Worm (Caenorhabditis elegans) whole organism, young adult: ENCODE data around the gene srh-21.

Experiments used
- C17E4.6 ChIP-seq: fragments of 200-800 bp; sonication (Bioruptor generic); IDR thresholded peaks from 2 replicates; pipeline ENCODE4 v1.3.6; 2022; ENCODE audit warnings: missing genetic modification reagents, missing genetic modification characterization, missing compliant biosample characterization
- D2030.7 ChIP-seq: fragments of 200-800 bp; sonication (Bioruptor generic); IDR thresholded peaks from 2 replicates; pipeline ENCODE4 v1.3.6; 2022; ENCODE audit warnings: missing genetic modification reagents, missing genetic modification characterization, missing compliant biosample characterization
- F39B2.1 ChIP-seq: fragments of 200-800 bp; sonication (Bioruptor generic); IDR thresholded peaks from 2 replicates; pipeline ENCODE4 v1.3.6; 2022; ENCODE audit warnings: missing genetic modification reagents, missing genetic modification characterization, missing compliant biosample characterization
- F52B5.7 ChIP-seq: sonication (generic microtip); optimal IDR thresholded peaks from 2 replicates; lab custom pipeline; 2016; ENCODE audit warnings: mild to moderate bottlenecking, missing genetic modification characterization, missing compliant biosample characterization
- T07F8.4 ChIP-seq: sonication (generic microtip); optimal IDR thresholded peaks from 2 replicates; lab custom pipeline; 2016; ENCODE audit warnings: mild to moderate bottlenecking, missing genetic modification characterization, moderate library complexity, missing compliant biosample characterization
- Y53G8AR.9 ChIP-seq: fragments of 200-800 bp; sonication (Bioruptor generic); conservative IDR thresholded peaks from 2 replicates; pipeline ENCODE4 v1.3.6; 2022; ENCODE audit warnings: missing genetic modification reagents, missing genetic modification characterization, missing compliant biosample characterization
- Y79H2A.3 ChIP-seq: fragments of 200-800 bp; sonication (Bioruptor generic); conservative IDR thresholded peaks from 2 replicates; pipeline ENCODE4 v1.3.6; 2022; ENCODE audit warnings: missing genetic modification reagents, missing genetic modification characterization, missing compliant biosample characterization
- ama-1 ChIP-seq, 3 experiments: fragments of 150-350 bp in 1 of 3; sonication (generic microtip) in 2 of 3; optimal IDR thresholded peaks; 2 replicates each; lab custom pipeline; 2014 to 2018; ENCODE audit warnings: missing biosample characterization in 2 of 3, missing genetic modification characterization in 2 of 3, missing genetic modification reagents in 2 of 3
- aptf-3 ChIP-seq: fragments of 200-800 bp; sonication (Bioruptor generic); IDR thresholded peaks from 2 replicates; pipeline ENCODE4 v1.3.6; 2022; ENCODE audit warnings: missing genetic modification characterization, missing compliant biosample characterization
- bed-2 ChIP-seq: fragments of 200-800 bp; sonication (Bioruptor generic); IDR thresholded peaks from 2 replicates; pipeline ENCODE4 v1.3.6; 2022; ENCODE audit warnings: missing genetic modification reagents, missing genetic modification characterization, missing compliant biosample characterization
- cebp-2 ChIP-seq: fragments of 200-800 bp; sonication (Bioruptor generic); IDR thresholded peaks from 2 replicates; pipeline ENCODE4 v1.3.6; 2022; ENCODE audit warnings: missing genetic modification characterization, missing compliant biosample characterization
- ceh-100 ChIP-seq: fragments of 200-800 bp; sonication (Bioruptor generic); IDR thresholded peaks from 2 replicates; pipeline ENCODE4 v1.3.6; 2022; ENCODE audit warnings: missing genetic modification reagents, missing genetic modification characterization, missing compliant biosample characterization
- ceh-58 ChIP-seq: fragments of 200-800 bp; sonication (Bioruptor generic); IDR thresholded peaks from 2 replicates; pipeline ENCODE4 v1.3.6; 2022; ENCODE audit warnings: missing genetic modification characterization, missing compliant biosample characterization
- dox-1 ChIP-seq: fragments of 200-800 bp; sonication (Bioruptor generic); IDR thresholded peaks from 2 replicates; pipeline ENCODE4 v1.3.6; 2022; ENCODE audit warnings: missing genetic modification reagents, missing genetic modification characterization, missing compliant biosample characterization
- efl-1 ChIP-seq: fragments of 150-350 bp; optimal IDR thresholded peaks from 2 replicates; lab custom pipeline; 2014; ENCODE audit warnings: missing biosample characterization, missing genetic modification reagents, missing genetic modification characterization
- ekl-4 ChIP-seq: fragments of 200-800 bp; sonication (Bioruptor generic); IDR thresholded peaks from 2 replicates; pipeline ENCODE4 v1.3.6; 2022; ENCODE audit warnings: missing genetic modification reagents, missing genetic modification characterization, missing compliant biosample characterization
- gei-17 ChIP-seq: fragments of 200-800 bp; sonication (Bioruptor generic); optimal IDR thresholded peaks from 2 replicates; lab custom pipeline; 2018; ENCODE audit warnings: mild to moderate bottlenecking, missing genetic modification characterization, missing compliant biosample characterization
- hlh-12 ChIP-seq: sonication (generic microtip); optimal IDR thresholded peaks from 2 replicates; lab custom pipeline; 2016; ENCODE audit warnings: missing genetic modification characterization, missing compliant biosample characterization
- hsf-1 ChIP-seq: fragments of 200-800 bp; sonication (Bioruptor generic); IDR thresholded peaks from 2 replicates; pipeline ENCODE4 v1.3.6; 2022; ENCODE audit warnings: missing genetic modification reagents, missing genetic modification characterization, missing compliant biosample characterization
- lag-1 ChIP-seq: fragments of 200-800 bp; sonication (Bioruptor generic); IDR thresholded peaks from 2 replicates; pipeline ENCODE4 v1.3.6; 2022; ENCODE audit warnings: missing genetic modification reagents, missing genetic modification characterization, missing compliant biosample characterization
- let-607 ChIP-seq, 2 experiments: fragments of 200-800 bp in 1 of 2; sonication (Bioruptor generic) in 1 of 2; sonication (generic microtip) in 1 of 2; optimal IDR thresholded peaks; 2 replicates each; lab custom pipeline; 2016 to 2018; ENCODE audit warnings: mild to moderate bottlenecking in 2 of 2, missing compliant biosample characterization in 2 of 2, missing genetic modification characterization in 2 of 2, moderate library complexity in 2 of 2, missing genotype in 1 of 2
- lin-26 ChIP-seq: fragments of 200-800 bp; sonication (Bioruptor generic); IDR thresholded peaks from 2 replicates; pipeline ENCODE4 v1.3.6; 2022; ENCODE audit warnings: missing genetic modification reagents, missing genetic modification characterization, missing compliant biosample characterization
- lin-35 ChIP-seq, 3 experiments: fragments of 150-350 bp in 2 of 3; sonication (generic microtip) in 1 of 3; optimal IDR thresholded peaks; 2 replicates each; lab custom pipeline; 2014 to 2018; ENCODE audit warnings: missing biosample characterization in 3 of 3, missing genetic modification characterization in 3 of 3, missing genetic modification reagents in 3 of 3
- lin-54 ChIP-seq: fragments of 200-800 bp; sonication (Bioruptor generic); optimal IDR thresholded peaks from 2 replicates; lab custom pipeline; 2018; ENCODE audit warnings: mild to moderate bottlenecking, missing genetic modification characterization, missing compliant biosample characterization
- madf-8 ChIP-seq: fragments of 200-800 bp; sonication (Bioruptor generic); conservative IDR thresholded peaks from 2 replicates; pipeline ENCODE4 v1.3.6; 2022; ENCODE audit warnings: missing genetic modification reagents, missing genetic modification characterization, missing compliant biosample characterization
- mxl-1 ChIP-seq: sonication (generic microtip); optimal IDR thresholded peaks from 2 replicates; lab custom pipeline; 2016; ENCODE audit warnings: missing genetic modification characterization, missing compliant biosample characterization
- nfya-2 ChIP-seq: fragments of 200-800 bp; sonication (Bioruptor generic); IDR thresholded peaks from 2 replicates; pipeline ENCODE4 v1.3.6; 2022; ENCODE audit warnings: missing genetic modification reagents, missing genetic modification characterization, missing compliant biosample characterization
- nhr-27 ChIP-seq: fragments of 200-800 bp; sonication (Bioruptor generic); optimal IDR thresholded peaks from 2 replicates; lab custom pipeline; 2018; ENCODE audit warnings: mild to moderate bottlenecking, missing genetic modification characterization, moderate library complexity, missing compliant biosample characterization
- pbrm-1 ChIP-seq: fragments of 200-800 bp; sonication (Bioruptor generic); IDR thresholded peaks from 2 replicates; pipeline ENCODE4 v1.3.6; 2022; ENCODE audit warnings: missing genetic modification reagents, missing genetic modification characterization, missing compliant biosample characterization
- rcor-1 ChIP-seq: fragments of 200-800 bp; sonication (Bioruptor generic); IDR thresholded peaks from 2 replicates; pipeline ENCODE4 v1.3.6; 2022; ENCODE audit warnings: missing genetic modification reagents, missing genetic modification characterization, missing compliant biosample characterization
- snpc-1.3 ChIP-seq: sonication (generic microtip); optimal IDR thresholded peaks from 2 replicates; lab custom pipeline; 2017; ENCODE audit warnings: missing genetic modification characterization, mild to moderate bottlenecking, missing compliant biosample characterization, antibody characterized with exemption, moderate library complexity, missing genotype, missing genetic modification reagents; ENCODE audit not compliant: insufficient read depth
- snpc-3.4 ChIP-seq: sonication (generic microtip); optimal IDR thresholded peaks from 2 replicates; lab custom pipeline; 2017; ENCODE audit warnings: missing genetic modification characterization, mild to moderate bottlenecking, missing compliant biosample characterization, antibody characterized with exemption, moderate library complexity, missing genotype, missing genetic modification reagents
- somi-1 ChIP-seq: fragments of 200-800 bp; sonication (Bioruptor generic); optimal IDR thresholded peaks from 2 replicates; lab custom pipeline; 2018; ENCODE audit warnings: mild to moderate bottlenecking, missing genetic modification characterization, missing compliant biosample characterization
- sptf-2 ChIP-seq: fragments of 200-800 bp; sonication (Bioruptor generic); optimal IDR thresholded peaks from 2 replicates; lab custom pipeline; 2018; ENCODE audit warnings: mild to moderate bottlenecking, missing genetic modification characterization, missing compliant biosample characterization
- tbp1 ChIP-seq: fragments of 200-800 bp; sonication (Bioruptor generic); optimal IDR thresholded peaks from 2 replicates; lab custom pipeline; 2018; ENCODE audit warnings: mild to moderate bottlenecking, missing genetic modification characterization, missing compliant biosample characterization
- tlf-1 ChIP-seq: fragments of 200-800 bp; sonication (Bioruptor generic); optimal IDR thresholded peaks from 2 replicates; lab custom pipeline; 2018; ENCODE audit warnings: mild to moderate bottlenecking, missing genetic modification characterization, missing compliant biosample characterization
- unc-130 ChIP-seq: sonication (generic microtip); optimal IDR thresholded peaks from 2 replicates; lab custom pipeline; 2016; ENCODE audit warnings: missing genetic modification reagents, missing genetic modification characterization, missing compliant biosample characterization
- xnd-1 ChIP-seq: sonication (generic microtip); optimal IDR thresholded peaks from 2 replicates; lab custom pipeline; 2016; ENCODE audit warnings: missing genotype, missing genetic modification reagents, missing genetic modification characterization, missing compliant biosample characterization
- zim-3 ChIP-seq: sonication (generic microtip); optimal IDR thresholded peaks from 2 replicates; lab custom pipeline; 2017; ENCODE audit warnings: mild to moderate bottlenecking, missing genetic modification characterization, moderate library complexity, missing compliant biosample characterization
- ztf-25 ChIP-seq: fragments of 200-800 bp; sonication (Bioruptor generic); IDR thresholded peaks from 2 replicates; pipeline ENCODE4 v1.3.6; 2022; ENCODE audit warnings: missing genetic modification reagents, missing genetic modification characterization, missing compliant biosample characterization
- ztf-3 ChIP-seq: fragments of 200-800 bp; sonication (Bioruptor generic); optimal IDR thresholded peaks from 2 replicates; lab custom pipeline; 2018; ENCODE audit warnings: mild to moderate bottlenecking, missing genetic modification characterization, missing compliant biosample characterization

srh-21 gene

ce11 chrV:4891305-4891704 is 35.2 kb upstream of the srh-21 start (continued):
- TF ChIP-seq madf-8 (GFP tag; lab: Robert Waterston, UW) (peak; percentile 53), aptf-3 (GFP tag; lab: Robert Waterston, UW) (peak; percentile 6; the same call in 1 of the 2 replicates), F52B5.7 (tag; lab: Kevin White, UChicago) (no peak), hlh-12 (tag; lab: Kevin White, UChicago) (no peak), ceh-58 (GFP tag; lab: Robert Waterston, UW) (0 out of 2 replicates have a peak, but pooled peaks have one; percentile 15), lin-54 (GFP tag; lab: Kevin White, UChicago) (peak; percentile 25), F39B2.1 (GFP tag; lab: Robert Waterston, UW) (peak; percentile 75; the same call in 1 of the 2 replicates), C17E4.6 (GFP tag; lab: Robert Waterston, UW) (no peak), snpc-1.3 (tag; lab: Kevin White, UChicago) (peak; percentile 45), lin-26 (GFP tag; lab: Robert Waterston, UW) (peak; percentile 63; the same call in 1 of the 2 replicates), hsf-1 (GFP tag; lab: Robert Waterston, UW) (peak; percentile 77), rcor-1 (GFP tag; lab: Robert Waterston, UW) (peak; percentile 52; the same call in 1 of the 2 replicates), unc-130 (GFP tag; lab: Kevin White, UChicago) (peak; percentile 6), Y79H2A.3 (GFP tag; lab: Robert Waterston, UW) (peak; percentile 85; the same call in 1 of the 2 replicates), ekl-4 (peak; percentile 73), pbrm-1 (peak; percentile 62; the same call in 1 of the 2 replicates), gei-17 (GFP tag; lab: Kevin White, UChicago) (no peak), tlf-1 (GFP tag; lab: Kevin White, UChicago) (peak; percentile 53), mxl-1 (tag; lab: Kevin White, UChicago) (peak; percentile 8), D2030.7 (GFP tag; lab: Robert Waterston, UW) (peak; percentile 53), dox-1 (GFP tag; lab: Robert Waterston, UW) (peak; percentile 23; the same call in 1 of the 2 replicates), tbp1 (GFP tag; lab: Kevin White, UChicago) (peak; percentile 1), cebp-2 (GFP tag; lab: Robert Waterston, UW) (0 out of 2 replicates have a peak, but pooled peaks have one; percentile 74), efl-1 (GFP tag; lab: Kevin White, UChicago) (peak; percentile 38), snpc-3.4 (peak; percentile 51), ztf-3 (GFP tag; lab: Kevin White, UChicago) (no peak), lin-35 (GFP tag; optimal IDR thresholded peaks at IDR 0.05; lab: Kevin White, UChicago) (peak in 1 of 3 experiments; percentile 7), Y53G8AR.9 (GFP tag; lab: Robert Waterston, UW) (peak; percentile 83)
- TF ChIP-seq, all 124 proteins: peak for 37

ce11 chrV:4894971-4895370 is 31.5 kb upstream of the srh-21 start, which contains the start of gene ugt-11:
Gene ugt-11, minus strand, starts transcription at chrV:4895071.
- TF ChIP-seq lin-26 (GFP tag; lab: Robert Waterston, UW) (no peak), xnd-1 (tag; lab: Kevin White, UChicago) (no peak), T07F8.4 (tag; lab: Kevin White, UChicago) (no peak), nfya-2 (GFP tag; lab: Robert Waterston, UW) (no peak), ceh-58 (GFP tag; lab: Robert Waterston, UW) (no peak), sptf-2 (GFP tag; lab: Kevin White, UChicago) (no peak), ama-1 (optimal IDR thresholded peaks at IDR 0.05; lab: Kevin White, UChicago) (no peak), ama-1 (GFP tag; optimal IDR thresholded peaks at IDR 0.05; lab: Kevin White, UChicago) (no peak), C17E4.6 (GFP tag; lab: Robert Waterston, UW) (no peak), somi-1 (GFP tag; lab: Kevin White, UChicago) (no peak), ceh-100 (GFP tag; lab: Robert Waterston, UW) (no peak), lag-1 (GFP tag; lab: Robert Waterston, UW) (no peak), nhr-27 (tag; lab: Kevin White, UChicago) (no peak), ztf-25 (GFP tag; lab: Robert Waterston, UW) (no peak), let-607 (tag; optimal IDR thresholded peaks at IDR 0.05; lab: Kevin White, UChicago) (no peak), bed-2 (GFP tag; lab: Robert Waterston, UW) (no peak), zim-3 (no peak)
